Worm (Caenorhabditis elegans) whole organism, L4/young adult: ENCODE data around the gene col-77.

Source experiments
- W03F9.2 ChIP-seq: fragments of 150-350 bp; optimal IDR thresholded peaks from 2 replicates; lab custom pipeline; 2014; ENCODE audit warnings: missing biosample characterization, missing genetic modification characterization
- dao-5 ChIP-seq: sonication (generic microtip); optimal IDR thresholded peaks from 2 replicates; lab custom pipeline; 2016; ENCODE audit warnings: missing genotype, missing genetic modification characterization, moderate library complexity, missing compliant biosample characterization
- him-1 ChIP-seq: sonication (generic microtip); optimal IDR thresholded peaks from 2 replicates; lab custom pipeline; 2016; ENCODE audit warnings: missing genotype, missing genetic modification reagents, missing genetic modification characterization, missing compliant biosample characterization

DNA sequence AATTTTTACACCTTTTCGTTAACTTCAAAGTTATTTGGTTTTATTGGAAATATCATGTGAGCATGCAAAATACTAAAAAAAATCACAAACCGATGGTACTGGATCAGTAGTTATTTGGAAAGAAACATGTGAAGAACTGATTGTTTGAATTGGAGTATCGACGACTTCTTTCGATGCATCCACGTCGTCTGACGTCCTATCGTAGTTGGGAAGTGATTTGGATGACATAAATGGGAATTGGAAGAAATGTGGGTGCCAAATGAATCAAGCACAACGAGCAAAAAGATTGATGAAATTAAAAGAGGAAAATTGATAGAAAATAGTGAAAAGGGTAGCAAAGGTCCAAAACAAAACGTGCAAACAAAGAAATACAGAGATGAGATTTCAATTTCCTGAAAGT lies 37.9 kb downstream of the col-77 start, which contains the start of gene shw-1:
- TF ChIP-seq him-1 (no peak), dao-5 (tag; lab: Kevin White, UChicago) (no peak), W03F9.2 (no peak)
